Worm (Caenorhabditis elegans) whole organism, mixed stage, embryonic: ENCODE results near the gene C26B9.7.

Experiments used
- bed-3 ChIP-seq: fragments of 200-800 bp; sonication (Bioruptor generic); optimal IDR thresholded peaks from 3 replicates; lab custom pipeline; 2018; ENCODE audit warnings: mild to moderate bottlenecking, missing genetic modification characterization, moderate library complexity, missing compliant biosample characterization
- blmp-1 ChIP-seq: fragments of 150-350 bp; optimal IDR thresholded peaks from 2 replicates; lab custom pipeline; 2014; ENCODE audit warnings: missing biosample characterization, missing genetic modification characterization
- ceh-43 ChIP-seq: fragments of 200-800 bp; sonication (Bioruptor generic); optimal IDR thresholded peaks from 2 replicates; lab custom pipeline; 2018; ENCODE audit warnings: mild to moderate bottlenecking, missing genetic modification characterization, moderate library complexity, missing compliant biosample characterization
- ces-1 ChIP-seq: fragments of 150-350 bp; optimal IDR thresholded peaks from 2 replicates; lab custom pipeline; 2014; ENCODE audit warnings: missing biosample characterization, missing genetic modification reagents, missing genetic modification characterization
- cnd-1 ChIP-seq: fragments of 200-800 bp; sonication (Bioruptor generic); optimal IDR thresholded peaks from 2 replicates; lab custom pipeline; 2018; ENCODE audit warnings: mild to moderate bottlenecking, missing genetic modification characterization, missing compliant biosample characterization
- lin-13 ChIP-seq: fragments of 150-350 bp; optimal IDR thresholded peaks from 2 replicates; lab custom pipeline; 2014; ENCODE audit warnings: missing biosample characterization, missing genetic modification characterization
- lsy-2 ChIP-seq: fragments of 150-350 bp; optimal IDR thresholded peaks from 2 replicates; lab custom pipeline; 2014; ENCODE audit warnings: missing biosample characterization, missing genetic modification characterization
- mep-1 ChIP-seq: fragments of 150-350 bp; optimal IDR thresholded peaks from 2 replicates; lab custom pipeline; 2017; ENCODE audit warnings: missing biosample characterization, missing genetic modification reagents, missing genetic modification characterization, inconsistent platforms
- nhr-237 ChIP-seq: fragments of 150-350 bp; optimal IDR thresholded peaks from 2 replicates; lab custom pipeline; 2014; ENCODE audit warnings: missing biosample characterization, missing genetic modification characterization
- pha-4 ChIP-seq: fragments of 150-350 bp; optimal IDR thresholded peaks from 2 replicates; lab custom pipeline; 2018; ENCODE audit warnings: missing biosample characterization, missing genetic modification reagents, missing genetic modification characterization
- snpc-4 ChIP-seq: fragments of 150-350 bp; optimal IDR thresholded peaks from 2 replicates; lab custom pipeline; 2014; ENCODE audit warnings: missing biosample characterization, missing genetic modification characterization
- unc-62 ChIP-seq: fragments of 150-350 bp; optimal IDR thresholded peaks from 2 replicates; lab custom pipeline; 2014; ENCODE audit warnings: missing biosample characterization, missing genetic modification reagents, missing genetic modification characterization
- ztf-11 ChIP-seq: fragments of 150-350 bp; optimal IDR thresholded peaks from 2 replicates; lab custom pipeline; 2014; ENCODE audit warnings: missing biosample characterization, missing genetic modification characterization

DNA sequence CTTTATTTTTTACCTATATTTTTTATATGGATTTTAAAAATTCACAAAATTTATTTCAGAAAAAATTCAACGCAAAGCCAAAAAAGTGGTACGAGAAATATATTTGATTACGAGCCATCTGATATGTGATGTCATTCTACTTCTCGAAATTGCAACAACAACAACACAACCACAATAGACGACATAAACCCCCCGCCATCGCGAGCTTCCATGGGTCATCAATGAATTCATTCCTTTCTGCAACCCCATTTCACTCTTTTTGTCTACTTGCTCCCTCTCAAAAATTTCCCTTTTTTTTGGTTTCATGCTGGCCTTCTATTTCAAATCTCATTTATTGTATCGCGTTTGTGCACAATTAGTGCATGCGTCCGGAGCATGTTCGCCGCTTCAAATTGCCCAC is 5.7 kb downstream of the C26B9.7 start:
- TF ChIP-seq lin-13 (tag; lab: Kevin White, UChicago) = no peak
- TF ChIP-seq pha-4 (tag; lab: Kevin White, UChicago) = no peak
- no peak for TF ChIP-seq unc-62 (GFP tag; lab: Kevin White, UChicago)
- TF ChIP-seq snpc-4 (tag; lab: Kevin White, UChicago) = no peak
- TF ChIP-seq nhr-237 (tag; lab: Kevin White, UChicago) = no peak
- TF ChIP-seq bed-3 (GFP tag; lab: Kevin White, UChicago) = no peak
- no peak for TF ChIP-seq ztf-11 (tag; lab: Kevin White, UChicago)
- no peak for TF ChIP-seq ces-1 (GFP tag; lab: Kevin White, UChicago)
- TF ChIP-seq lsy-2 (tag; lab: Kevin White, UChicago) = no peak
- no peak for TF ChIP-seq ceh-43 (GFP tag; lab: Kevin White, UChicago)
- TF ChIP-seq cnd-1 (tag; lab: Kevin White, UChicago) = no peak
- TF ChIP-seq mep-1 (tag; lab: Kevin White, UChicago) = no peak
- TF ChIP-seq blmp-1 (tag; lab: Kevin White, UChicago) = no peak
